Worm (Caenorhabditis elegans) whole organism, young adult: ENCODE results near the gene W04H10.5.

ENCODE experiments used
- B0019.2 ChIP-seq: fragments of 200-800 bp; sonication (Bioruptor generic); conservative IDR thresholded peaks from 2 replicates; pipeline ENCODE4 v1.3.6; 2022; ENCODE audit warnings: missing genetic modification reagents, missing genetic modification characterization, missing compliant biosample characterization
- B0035.1 ChIP-seq: sonication (generic microtip); optimal IDR thresholded peaks from 2 replicates; lab custom pipeline; 2016; ENCODE audit warnings: missing genetic modification characterization, mild to moderate bottlenecking, missing compliant biosample characterization, missing genotype, missing genetic modification reagents
- B0261.1 ChIP-seq: sonication (generic microtip); optimal IDR thresholded peaks from 2 replicates; lab custom pipeline; 2016; ENCODE audit warnings: mild to moderate bottlenecking, missing genetic modification characterization, moderate library complexity, missing compliant biosample characterization
- C17E4.6 ChIP-seq: fragments of 200-800 bp; sonication (Bioruptor generic); IDR thresholded peaks from 2 replicates; pipeline ENCODE4 v1.3.6; 2022; ENCODE audit warnings: missing genetic modification reagents, missing genetic modification characterization, missing compliant biosample characterization
- F22D6.2 ChIP-seq: sonication (generic microtip); optimal IDR thresholded peaks from 2 replicates; lab custom pipeline; 2016; ENCODE audit warnings: mild to moderate bottlenecking, missing genetic modification characterization, missing compliant biosample characterization
- F57A8.1 ChIP-seq: fragments of 200-800 bp; sonication (Bioruptor generic); optimal IDR thresholded peaks from 2 replicates; lab custom pipeline; 2018; ENCODE audit warnings: mild to moderate bottlenecking, missing genetic modification characterization, moderate library complexity, missing compliant biosample characterization
- T07F8.4 ChIP-seq: sonication (generic microtip); optimal IDR thresholded peaks from 2 replicates; lab custom pipeline; 2016; ENCODE audit warnings: mild to moderate bottlenecking, missing genetic modification characterization, moderate library complexity, missing compliant biosample characterization
- T26A5.8 ChIP-seq: sonication (generic microtip); optimal IDR thresholded peaks from 2 replicates; lab custom pipeline; 2016; ENCODE audit warnings: missing genetic modification characterization, missing compliant biosample characterization
- Y53F4B.3 ChIP-seq: fragments of 200-800 bp; sonication (Bioruptor generic); IDR thresholded peaks from 2 replicates; pipeline ENCODE4 v1.3.6; 2022; ENCODE audit warnings: missing genetic modification reagents, missing genetic modification characterization, missing compliant biosample characterization
- Y67H2A.10 ChIP-seq: fragments of 200-800 bp; sonication (Bioruptor generic); conservative IDR thresholded peaks from 2 replicates; pipeline ENCODE4 v1.3.6; 2022; ENCODE audit warnings: missing genetic modification reagents, missing genetic modification characterization, missing compliant biosample characterization
- ama-1 ChIP-seq, 3 experiments: fragments of 150-350 bp in 1 of 3; sonication (generic microtip) in 2 of 3; optimal IDR thresholded peaks; 2 replicates each; lab custom pipeline; 2014 to 2018; ENCODE audit warnings: missing biosample characterization in 2 of 3, missing genetic modification characterization in 2 of 3, missing genetic modification reagents in 2 of 3
- aptf-2 ChIP-seq: fragments of 200-800 bp; sonication (Bioruptor generic); conservative IDR thresholded peaks from 2 replicates; pipeline ENCODE4 v1.3.6; 2022; ENCODE audit warnings: missing genetic modification reagents, missing genetic modification characterization, missing compliant biosample characterization
- atf-7 ChIP-seq: sonication (generic microtip); optimal IDR thresholded peaks from 2 replicates; lab custom pipeline; 2017; ENCODE audit warnings: mild to moderate bottlenecking, missing genetic modification characterization, missing compliant biosample characterization
- ccch-3 ChIP-seq: fragments of 200-800 bp; sonication (Bioruptor generic); optimal IDR thresholded peaks from 2 replicates; lab custom pipeline; 2018; ENCODE audit warnings: mild to moderate bottlenecking, missing genetic modification characterization, missing compliant biosample characterization
- cebp-1 ChIP-seq, 2 experiments: fragments of 200-800 bp in 1 of 2; sonication (Bioruptor generic) in 1 of 2; sonication (generic microtip) in 1 of 2; IDR thresholded peaks in 1 of 2; optimal IDR thresholded peaks in 1 of 2; 2 replicates each; pipeline versions ENCODE4 v1.3.6 to Lab custom; 2017 to 2022; ENCODE audit warnings: missing compliant biosample characterization in 2 of 2, missing genetic modification characterization in 2 of 2, mild to moderate bottlenecking in 1 of 2, missing genetic modification reagents in 1 of 2, moderate library complexity in 1 of 2
- ceh-58 ChIP-seq: fragments of 200-800 bp; sonication (Bioruptor generic); IDR thresholded peaks from 2 replicates; pipeline ENCODE4 v1.3.6; 2022; ENCODE audit warnings: missing genetic modification characterization, missing compliant biosample characterization
- chd-7 ChIP-seq: sonication (generic microtip); optimal IDR thresholded peaks from 2 replicates; lab custom pipeline; 2016; ENCODE audit warnings: mild to moderate bottlenecking, missing genetic modification characterization, moderate library complexity, missing compliant biosample characterization
- die-1 ChIP-seq: sonication (generic microtip); optimal IDR thresholded peaks from 2 replicates; lab custom pipeline; 2016; ENCODE audit warnings: missing genotype, mild to moderate bottlenecking, missing genetic modification characterization, missing compliant biosample characterization
- dox-1 ChIP-seq: fragments of 200-800 bp; sonication (Bioruptor generic); IDR thresholded peaks from 2 replicates; pipeline ENCODE4 v1.3.6; 2022; ENCODE audit warnings: missing genetic modification reagents, missing genetic modification characterization, missing compliant biosample characterization
- dpl-1 ChIP-seq: fragments of 150-350 bp; optimal IDR thresholded peaks from 2 replicates; lab custom pipeline; 2014; ENCODE audit warnings: missing biosample characterization, missing genetic modification reagents, missing genetic modification characterization
- egl-18 ChIP-seq: fragments of 200-800 bp; sonication (Bioruptor generic); IDR thresholded peaks from 2 replicates; pipeline ENCODE4 v1.3.6; 2022; ENCODE audit warnings: missing genetic modification reagents, missing genetic modification characterization, missing compliant biosample characterization
- hlh-26 ChIP-seq: fragments of 200-800 bp; sonication (Bioruptor generic); conservative IDR thresholded peaks from 2 replicates; pipeline ENCODE4 v1.3.6; 2022; ENCODE audit warnings: missing genetic modification reagents, missing genetic modification characterization, missing compliant biosample characterization
- hrde-1 ChIP-seq: sonication (generic microtip); optimal IDR thresholded peaks from 2 replicates; lab custom pipeline; 2016; ENCODE audit warnings: missing genetic modification characterization, mild to moderate bottlenecking, missing compliant biosample characterization, moderate library complexity, missing genotype, missing genetic modification reagents, borderline replicate concordance
- lag-1 ChIP-seq: fragments of 200-800 bp; sonication (Bioruptor generic); IDR thresholded peaks from 2 replicates; pipeline ENCODE4 v1.3.6; 2022; ENCODE audit warnings: missing genetic modification reagents, missing genetic modification characterization, missing compliant biosample characterization
- lin-35 ChIP-seq, 3 experiments: fragments of 150-350 bp in 2 of 3; sonication (generic microtip) in 1 of 3; optimal IDR thresholded peaks; 2 replicates each; lab custom pipeline; 2014 to 2018; ENCODE audit warnings: missing biosample characterization in 3 of 3, missing genetic modification characterization in 3 of 3, missing genetic modification reagents in 3 of 3
- lir-1 ChIP-seq: fragments of 200-800 bp; sonication (Bioruptor generic); conservative IDR thresholded peaks from 2 replicates; pipeline ENCODE4 v1.3.6; 2022; ENCODE audit warnings: missing genetic modification reagents, missing genetic modification characterization, missing compliant biosample characterization
- lsy-27 ChIP-seq: sonication (generic microtip); optimal IDR thresholded peaks from 2 replicates; lab custom pipeline; 2017; ENCODE audit warnings: missing genetic modification characterization, mild to moderate bottlenecking, missing compliant biosample characterization, antibody characterized with exemption, missing genotype, borderline replicate concordance; ENCODE audit not compliant: insufficient read depth
- madf-3 ChIP-seq: fragments of 200-800 bp; sonication (Bioruptor generic); IDR thresholded peaks from 2 replicates; pipeline ENCODE4 v1.3.6; 2022; ENCODE audit warnings: missing genetic modification reagents, missing genetic modification characterization, missing compliant biosample characterization
- madf-8 ChIP-seq: fragments of 200-800 bp; sonication (Bioruptor generic); conservative IDR thresholded peaks from 2 replicates; pipeline ENCODE4 v1.3.6; 2022; ENCODE audit warnings: missing genetic modification reagents, missing genetic modification characterization, missing compliant biosample characterization
- mel-28 ChIP-seq: sonication (generic microtip); optimal IDR thresholded peaks from 2 replicates; lab custom pipeline; 2016; ENCODE audit warnings: borderline replicate concordance, mild to moderate bottlenecking, missing genetic modification characterization, missing compliant biosample characterization
- mxl-1 ChIP-seq: sonication (generic microtip); optimal IDR thresholded peaks from 2 replicates; lab custom pipeline; 2016; ENCODE audit warnings: missing genetic modification characterization, missing compliant biosample characterization
- nhr-27 ChIP-seq: fragments of 200-800 bp; sonication (Bioruptor generic); optimal IDR thresholded peaks from 2 replicates; lab custom pipeline; 2018; ENCODE audit warnings: mild to moderate bottlenecking, missing genetic modification characterization, moderate library complexity, missing compliant biosample characterization
- nhr-90 ChIP-seq: sonication (generic microtip); optimal IDR thresholded peaks from 2 replicates; lab custom pipeline; 2016; ENCODE audit warnings: missing genotype, mild to moderate bottlenecking, missing genetic modification characterization, missing compliant biosample characterization
- rcor-1 ChIP-seq: fragments of 200-800 bp; sonication (Bioruptor generic); IDR thresholded peaks from 2 replicates; pipeline ENCODE4 v1.3.6; 2022; ENCODE audit warnings: missing genetic modification reagents, missing genetic modification characterization, missing compliant biosample characterization
- sea-2 ChIP-seq: fragments of 200-800 bp; sonication (Bioruptor generic); IDR thresholded peaks from 2 replicates; pipeline ENCODE4 v1.3.6; 2022; ENCODE audit warnings: missing genetic modification characterization, missing compliant biosample characterization
- tbx-9 ChIP-seq: sonication (generic microtip); optimal IDR thresholded peaks from 2 replicates; lab custom pipeline; 2016; ENCODE audit warnings: borderline replicate concordance, missing genetic modification characterization, inconsistent platforms, missing compliant biosample characterization
- unc-130 ChIP-seq: sonication (generic microtip); optimal IDR thresholded peaks from 2 replicates; lab custom pipeline; 2016; ENCODE audit warnings: missing genetic modification reagents, missing genetic modification characterization, missing compliant biosample characterization
- zim-3 ChIP-seq: sonication (generic microtip); optimal IDR thresholded peaks from 2 replicates; lab custom pipeline; 2017; ENCODE audit warnings: mild to moderate bottlenecking, missing genetic modification characterization, moderate library complexity, missing compliant biosample characterization
- ztf-25 ChIP-seq: fragments of 200-800 bp; sonication (Bioruptor generic); IDR thresholded peaks from 2 replicates; pipeline ENCODE4 v1.3.6; 2022; ENCODE audit warnings: missing genetic modification reagents, missing genetic modification characterization, missing compliant biosample characterization
- ztf-6 ChIP-seq: fragments of 200-800 bp; sonication (Bioruptor generic); IDR thresholded peaks from 2 replicates; pipeline ENCODE4 v1.3.6; 2022; ENCODE audit warnings: missing genetic modification reagents, missing genetic modification characterization, missing compliant biosample characterization

Gene W04H10.5

ce11 chrII:606033-606432 lies at the start of gene W04H10.5:
Gene W04H10.5 (plus strand): TSS chrII:606333.
- TF ChIP-seq lir-1 (GFP tag; lab: Robert Waterston, UW) (no peak), cebp-1 (GFP tag; IDR thresholded peaks at IDR 0.05; lab: Robert Waterston, UW) (no peak), cebp-1 (tag; optimal IDR thresholded peaks at IDR 0.05; lab: Kevin White, UChicago) (no peak), B0261.1 (tag; lab: Kevin White, UChicago) (no peak), F22D6.2 (tag; lab: Kevin White, UChicago) (no peak), nhr-90 (tag; lab: Kevin White, UChicago) (no peak), egl-18 (GFP tag; lab: Robert Waterston, UW) (no peak), T26A5.8 (tag; lab: Kevin White, UChicago) (no peak)
- TF ChIP-seq, all 124 proteins: peak for 0

ce11 chrII:568776-569175 lies 37.4 kb upstream of the W04H10.5 start, which contains the start of gene W08F4.5:
Gene W08F4.5 (minus strand): TSS chrII:568876.
- no peak for TF ChIP-seq zim-3 (tag; lab: Kevin White, UChicago)
- TF ChIP-seq F57A8.1 (GFP tag; lab: Kevin White, UChicago), result no peak
- TF ChIP-seq nhr-27, result no peak
- no peak for TF ChIP-seq mel-28 (tag; lab: Kevin White, UChicago)
- no peak for TF ChIP-seq C17E4.6 (GFP tag; lab: Robert Waterston, UW)
- no peak for TF ChIP-seq B0261.1 (tag; lab: Kevin White, UChicago)
- no peak for TF ChIP-seq sea-2 (GFP tag; lab: Robert Waterston, UW)
- no peak for TF ChIP-seq rcor-1 (GFP tag; lab: Robert Waterston, UW)
- TF ChIP-seq B0035.1, result no peak
- no peak for TF ChIP-seq lin-35 (GFP tag; optimal IDR thresholded peaks at IDR 0.05; lab: Kevin White, UChicago)
- no peak for TF ChIP-seq tbx-9
- TF ChIP-seq dox-1 (GFP tag; lab: Robert Waterston, UW), result no peak
- no peak for TF ChIP-seq ama-1 (optimal IDR thresholded peaks at IDR 0.05; lab: Kevin White, UChicago)
- TF ChIP-seq ama-1 (GFP tag; optimal IDR thresholded peaks at IDR 0.05; lab: Kevin White, UChicago), result no peak
- TF ChIP-seq die-1 (tag; lab: Kevin White, UChicago), result no peak
- no peak for TF ChIP-seq madf-8 (GFP tag; lab: Robert Waterston, UW)
- no peak for TF ChIP-seq cebp-1 (GFP tag; IDR thresholded peaks at IDR 0.05; lab: Robert Waterston, UW)
- TF ChIP-seq cebp-1 (tag; optimal IDR thresholded peaks at IDR 0.05; lab: Kevin White, UChicago), result no peak
- no peak for TF ChIP-seq ztf-6 (GFP tag; lab: Robert Waterston, UW)

- no peak for TF ChIP-seq atf-7 (tag; lab: Kevin White, UChicago)
- no peak for TF ChIP-seq ccch-3
- TF ChIP-seq cebp-1 (GFP tag; IDR thresholded peaks at IDR 0.05; lab: Robert Waterston, UW), result no peak
- TF ChIP-seq cebp-1 (tag; optimal IDR thresholded peaks at IDR 0.05; lab: Kevin White, UChicago), result no peak
- TF ChIP-seq ceh-58 (GFP tag; lab: Robert Waterston, UW), result no peak
- TF ChIP-seq madf-3 (GFP tag; lab: Robert Waterston, UW), result no peak
Measured at ce11 chrII:572010-572409, 34.1 kb upstream of the W04H10.5 start, which contains the start of gene mlt-8. Gene mlt-8 (minus strand): TSS chrII:572110.

- 0 out of 2 replicates have a peak, but pooled peaks have one; percentile 26 for TF ChIP-seq lag-1
- TF ChIP-seq aptf-2 (GFP tag; lab: Robert Waterston, UW), result 0 out of 2 replicates have a peak, but pooled peaks have one; percentile 16
Measured at ce11 chrII:573580-573979, 32.6 kb upstream of the W04H10.5 start.

- TF ChIP-seq cebp-1 (GFP tag; IDR thresholded peaks at IDR 0.05; lab: Robert Waterston, UW) (no peak), cebp-1 (tag; optimal IDR thresholded peaks at IDR 0.05; lab: Kevin White, UChicago) (no peak), Y67H2A.10 (no peak), lsy-27 (tag; lab: Kevin White, UChicago) (no peak), ztf-25 (GFP tag; lab: Robert Waterston, UW) (no peak), hlh-26 (GFP tag; lab: Robert Waterston, UW) (no peak), Y53F4B.3 (GFP tag; lab: Robert Waterston, UW) (no peak), sea-2 (GFP tag; lab: Robert Waterston, UW) (no peak), C17E4.6 (GFP tag; lab: Robert Waterston, UW) (no peak), mxl-1 (tag; lab: Kevin White, UChicago) (no peak), hrde-1 (no peak), B0019.2 (GFP tag; lab: Robert Waterston, UW) (no peak), unc-130 (GFP tag; lab: Kevin White, UChicago) (no peak), chd-7 (tag; lab: Kevin White, UChicago) (no peak), T07F8.4 (no peak), dpl-1 (GFP tag; lab: Kevin White, UChicago) (no peak)
Measured at ce11 chrII:574064-574463, 32.1 kb upstream of the W04H10.5 start.
